Fruit fly (Drosophila melanogaster): ENCODE data around the gene Elys.

Elys gene

DNA sequence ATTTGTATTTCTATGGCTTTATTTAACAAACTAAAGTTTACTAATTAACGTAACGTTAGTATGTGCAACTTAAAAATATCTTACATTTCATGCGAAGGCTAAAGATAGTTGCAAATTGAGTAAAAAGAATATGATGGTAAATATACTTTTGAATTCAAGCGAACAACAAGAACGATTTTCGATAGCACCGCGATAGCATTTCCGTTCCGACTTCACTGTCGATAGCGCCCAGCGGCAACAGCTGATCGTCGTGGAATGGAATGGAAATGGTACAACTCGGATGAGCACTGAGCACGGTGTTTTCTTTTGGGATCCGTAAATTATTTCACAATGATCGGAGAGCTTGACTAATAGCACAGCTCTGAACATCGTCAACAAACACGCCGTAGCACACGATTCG, 38.6 kb upstream of the Elys start (continued):
- TF ChIP-seq Dfd (GFP tag; optimal IDR thresholded peaks at IDR 0.05) (no peak), CG30020 (tag; optimal IDR thresholded peaks at IDR 0.05) (peak; percentile 44), CG3995 (GFP tag; optimal IDR thresholded peaks at IDR 0.05) (peak; percentile 37), insv (GFP tag; optimal IDR thresholded peaks at IDR 0.05) (peak in 1 of 2 experiments; percentile 37), Pdp1 (GFP tag; optimal IDR thresholded peaks at IDR 0.05) (peak in 1 of 2 experiments; percentile 39), lbe (GFP tag; optimal IDR thresholded peaks at IDR 0.05) (peak; percentile 40), Dll (GFP tag; IDR thresholded peaks at IDR 0.05; ENCODE audit: partially characterized antibody) (peak; percentile 53; the same call in 1 of the 4 replicates), ham (GFP tag; IDR thresholded peaks at IDR 0.05) (no peak), CG2199 (GFP tag; IDR thresholded peaks at IDR 0.05) (no peak), croc (GFP tag; conservative IDR thresholded peaks at IDR 0.05) (no peak), abd-A (tag; optimal IDR thresholded peaks at IDR 0.05) (no peak), fd64A (GFP tag; optimal IDR thresholded peaks at IDR 0.05) (peak; percentile 53), btn (GFP tag; optimal IDR thresholded peaks at IDR 0.05) (peak; percentile 21), Oli (tag; optimal IDR thresholded peaks at IDR 0.05) (no peak), Camta (GFP tag; optimal IDR thresholded peaks at IDR 0.05) (no peak), tio (GFP tag; optimal IDR thresholded peaks at IDR 0.05) (no peak), CG18262 (tag; optimal IDR thresholded peaks at IDR 0.05) (peak; percentile 34), cad (GFP tag; optimal IDR thresholded peaks at IDR 0.05) (no peak), trem (tag; optimal IDR thresholded peaks at IDR 0.05) (peak; percentile 36), Nf-YA (GFP tag; IDR thresholded peaks at IDR 0.05) (no peak), CG14860 (GFP tag; IDR thresholded peaks at IDR 0.05; ENCODE audit: partially characterized antibody) (0 out of 3 replicates have a peak, but pooled peaks have one; percentile 7), Meics (GFP tag; optimal IDR thresholded peaks at IDR 0.05) (peak; percentile 83), HHEX (GFP tag; optimal IDR thresholded peaks at IDR 0.05) (peak; percentile 64), CG3065 (GFP tag; optimal IDR thresholded peaks at IDR 0.05) (no peak), CG1603 (tag; optimal IDR thresholded peaks at IDR 0.05) (peak; percentile 81), CG10543 (GFP tag; optimal IDR thresholded peaks at IDR 0.05) (peak; percentile 68), Ptx1 (GFP tag; IDR thresholded peaks at IDR 0.05) (no peak), CG4730 (GFP tag; IDR thresholded peaks at IDR 0.05) (no peak), CG6813 (GFP tag; optimal IDR thresholded peaks at IDR 0.05) (peak; percentile 76), grau (tag; optimal IDR thresholded peaks at IDR 0.05) (peak; percentile 44), CG11723 (GFP tag; optimal IDR thresholded peaks at IDR 0.05) (peak; percentile 47), h (optimal IDR thresholded peaks at IDR 0.05) (no peak), dati (GFP tag; IDR thresholded peaks at IDR 0.05) (no peak), Hr51 (GFP tag; optimal IDR thresholded peaks at IDR 0.05) (no peak), salm (tag; optimal IDR thresholded peaks at IDR 0.05) (peak; percentile 17), CG8765 (GFP tag; IDR thresholded peaks at IDR 0.05) (no peak), slp2 (GFP tag; optimal IDR thresholded peaks at IDR 0.05) (no peak), CG31441 (GFP tag; IDR thresholded peaks at IDR 0.05) (no peak; the same call in 1 of the 2 replicates), CG1024 (GFP tag; IDR thresholded peaks at IDR 0.05) (peak; percentile 44; the same call in 1 of the 2 replicates), nmo (GFP tag; optimal IDR thresholded peaks at IDR 0.05) (peak; percentile 23), inv (GFP tag; IDR thresholded peaks at IDR 0.05; ENCODE audit: partially characterized antibody) (no peak), CG3281 (GFP tag; optimal IDR thresholded peaks at IDR 0.05) (peak; percentile 78), dmrt11E (tag; optimal IDR thresholded peaks at IDR 0.05) (peak; percentile 11), psq (GFP tag; optimal IDR thresholded peaks at IDR 0.05) (no peak), CG10267 (tag; optimal IDR thresholded peaks at IDR 0.05) (peak; percentile 54), oc (tag; optimal IDR thresholded peaks at IDR 0.05) (no peak), mam (GFP tag; optimal IDR thresholded peaks at IDR 0.05) (no peak), lola (GFP tag; optimal IDR thresholded peaks at IDR 0.05) (no peak), Doc3 (GFP tag; IDR thresholded peaks at IDR 0.05; ENCODE audit: partially characterized antibody) (no peak), CG18011 (GFP tag; optimal IDR thresholded peaks at IDR 0.05) (peak; percentile 52)

Data from whole organism, embryonic.